Fruit fly (Drosophila melanogaster) whole organism, embryonic: ENCODE measurements around the gene Bsg.

Experiments used
- C15 ChIP-seq: fragments of 200-800 bp; sonication (Bioruptor generic); IDR thresholded peaks from 3 replicates; pipeline ENCODE4 v1.3.6; 2022; ENCODE audit warnings: missing biosample characterization, missing genetic modification characterization
- CG11085 ChIP-seq: fragments of 200-800 bp; sonication (Bioruptor generic); IDR thresholded peaks from 2 replicates; pipeline ENCODE4 v1.3.6; 2022; ENCODE audit warnings: missing biosample characterization, missing genetic modification characterization
- CG13894 ChIP-seq: fragments of 200-800 bp; sonication (Bioruptor generic); optimal IDR thresholded peaks from 3 replicates; lab custom pipeline; 2018; ENCODE audit warnings: missing biosample characterization, mild to moderate bottlenecking, missing genetic modification characterization, moderate library complexity
- CG14710 ChIP-seq: fragments of 200-800 bp; sonication (Bioruptor generic); optimal IDR thresholded peaks from 3 replicates; lab custom pipeline; 2019; ENCODE audit warnings: missing biosample characterization, mild to moderate bottlenecking, missing genetic modification characterization, moderate library complexity
- CG14965 ChIP-seq: fragments of 200-800 bp; sonication (Bioruptor generic); optimal IDR thresholded peaks from 2 replicates; lab custom pipeline; 2016; ENCODE audit warnings: missing biosample characterization, missing genetic modification characterization, borderline replicate concordance
- CG15479 ChIP-seq: fragments of 200-800 bp; sonication (Bioruptor generic); optimal IDR thresholded peaks from 3 replicates; lab custom pipeline; 2019; ENCODE audit warnings: missing biosample characterization, mild to moderate bottlenecking, missing genetic modification characterization, moderate library complexity
- CG17361 ChIP-seq: fragments of 200-800 bp; sonication (Bioruptor generic); IDR thresholded peaks from 3 replicates; pipeline ENCODE4 v1.3.6; 2022; ENCODE audit warnings: missing biosample characterization, missing genetic modification characterization
- CG31224 ChIP-seq: fragments of 200-800 bp; sonication (Bioruptor generic); IDR thresholded peaks from 2 replicates; pipeline ENCODE4 v1.3.6; 2022; ENCODE audit warnings: missing biosample characterization, missing genetic modification characterization
- CG33213 ChIP-seq: fragments of 200-800 bp; sonication (Bioruptor generic); optimal IDR thresholded peaks from 3 replicates; lab custom pipeline; 2016; ENCODE audit warnings: missing biosample characterization, missing genetic modification characterization
- CG33557 ChIP-seq: fragments of 200-800 bp; sonication (Bioruptor generic); optimal IDR thresholded peaks from 2 replicates; lab custom pipeline; 2019; ENCODE audit warnings: missing biosample characterization, mild to moderate bottlenecking, missing genetic modification characterization, moderate library complexity
- CG34422 ChIP-seq: fragments of 200-800 bp; sonication (Bioruptor generic); IDR thresholded peaks from 3 replicates; pipeline ENCODE4 v1.3.6; 2022; ENCODE audit warnings: missing biosample characterization, missing genetic modification characterization
- CG3847 ChIP-seq: fragments of 200-800 bp; sonication (Bioruptor generic); IDR thresholded peaks from 2 replicates; pipeline ENCODE4 v1.3.6; 2022; ENCODE audit warnings: missing biosample characterization, missing genetic modification characterization
- CG4707 ChIP-seq: fragments of 200-800 bp; sonication (Bioruptor generic); optimal IDR thresholded peaks from 2 replicates; lab custom pipeline; 2018; ENCODE audit warnings: missing biosample characterization, mild to moderate bottlenecking, missing genetic modification characterization, moderate library complexity
- CG6272 ChIP-seq: fragments of 200-800 bp; sonication (Bioruptor generic); IDR thresholded peaks from 2 replicates; pipeline ENCODE4 v1.3.6; 2022; ENCODE audit warnings: missing biosample characterization, missing genetic modification characterization
- CG7357 ChIP-seq: fragments of 200-800 bp; sonication (Bioruptor generic); IDR thresholded peaks from 3 replicates; pipeline ENCODE4 v1.3.6; 2022; ENCODE audit warnings: missing biosample characterization, missing genetic modification characterization
- CG7556 ChIP-seq: fragments of 200-800 bp; sonication (Bioruptor generic); optimal IDR thresholded peaks from 2 replicates; lab custom pipeline; 2017; ENCODE audit warnings: missing biosample characterization, mild to moderate bottlenecking, missing genetic modification characterization
- CG7745 ChIP-seq: fragments of 200-800 bp; sonication (Bioruptor generic); optimal IDR thresholded peaks from 2 replicates; lab custom pipeline; 2018; ENCODE audit warnings: missing biosample characterization, mild to moderate bottlenecking, missing genetic modification characterization, moderate library complexity
- CG8944 ChIP-seq: fragments of 200-800 bp; sonication (Bioruptor generic); optimal IDR thresholded peaks from 3 replicates; lab custom pipeline; 2016; ENCODE audit warnings: missing biosample characterization, missing genetic modification characterization
- CG9932 ChIP-seq: fragments of 200-800 bp; sonication (Bioruptor generic); IDR thresholded peaks from 2 replicates; pipeline ENCODE4 v1.3.6; 2022; ENCODE audit warnings: missing biosample characterization, missing genetic modification characterization
- Dip3 ChIP-seq: fragments of 200-800 bp; sonication (Bioruptor generic); optimal IDR thresholded peaks from 3 replicates; lab custom pipeline; 2016; ENCODE audit warnings: missing biosample characterization, missing genetic modification characterization
- HmgD ChIP-seq: fragments of 200-800 bp; sonication (Bioruptor generic); optimal IDR thresholded peaks from 3 replicates; lab custom pipeline; 2016; ENCODE audit warnings: missing biosample characterization, missing genetic modification characterization
- MESR4 ChIP-seq: fragments of 200-800 bp; sonication (Bioruptor generic); optimal IDR thresholded peaks from 2 replicates; lab custom pipeline; 2018; ENCODE audit warnings: missing biosample characterization, mild to moderate bottlenecking, missing genetic modification characterization, moderate library complexity
- Mrtf ChIP-seq: fragments of 200-800 bp; sonication (Bioruptor generic); IDR thresholded peaks from 3 replicates; pipeline ENCODE4 v1.3.6; 2022; ENCODE audit warnings: missing biosample characterization, missing genetic modification characterization
- NK7.1 ChIP-seq: fragments of 200-800 bp; sonication (Bioruptor generic); optimal IDR thresholded peaks from 3 replicates; lab custom pipeline; 2016; ENCODE audit warnings: missing biosample characterization, missing genetic modification characterization
- Rfx ChIP-seq: fragments of 200-800 bp; sonication (Bioruptor generic); IDR thresholded peaks from 2 replicates; pipeline ENCODE4 v1.3.6; 2022; ENCODE audit warnings: missing biosample characterization, missing genetic modification characterization
- Six4 ChIP-seq: fragments of 200-800 bp; sonication (Bioruptor generic); optimal IDR thresholded peaks from 2 replicates; lab custom pipeline; 2016; ENCODE audit warnings: missing biosample characterization, missing genetic modification characterization
- Sry-β ChIP-seq: fragments of 200-800 bp; sonication (Bioruptor generic); optimal IDR thresholded peaks from 2 replicates; lab custom pipeline; 2018; ENCODE audit warnings: missing biosample characterization, mild to moderate bottlenecking, missing genetic modification characterization, moderate library complexity
- Tbp ChIP-seq: fragments of >200 bp; optimal IDR thresholded peaks from 2 replicates; lab custom pipeline; 2018; ENCODE audit warnings: missing biosample characterization, missing genetic modification characterization
- crol ChIP-seq: fragments of 200-800 bp; sonication (Bioruptor generic); IDR thresholded peaks from 2 replicates; pipeline ENCODE4 v1.3.6; 2022; ENCODE audit warnings: missing biosample characterization, missing genetic modification characterization
- fu2 ChIP-seq: fragments of 200-800 bp; sonication (Bioruptor generic); optimal IDR thresholded peaks from 2 replicates; lab custom pipeline; 2016; ENCODE audit warnings: missing biosample characterization, missing genetic modification characterization
- gcm2 ChIP-seq: fragments of 200-800 bp; sonication (Bioruptor generic); optimal IDR thresholded peaks from 2 replicates; lab custom pipeline; 2016; ENCODE audit warnings: missing biosample characterization, missing genetic modification characterization
- gem ChIP-seq: fragments of 200-800 bp; sonication (Bioruptor generic); optimal IDR thresholded peaks from 2 replicates; lab custom pipeline; 2019; ENCODE audit warnings: missing biosample characterization, mild to moderate bottlenecking, missing genetic modification characterization, moderate library complexity
- gro ChIP-seq: fragments of 200-800 bp; sonication (Bioruptor generic); optimal IDR thresholded peaks from 2 replicates; lab custom pipeline; 2016; ENCODE audit warnings: missing biosample characterization, missing genetic modification characterization
- her ChIP-seq: fragments of 200-800 bp; sonication (Bioruptor generic); optimal IDR thresholded peaks from 2 replicates; lab custom pipeline; 2016; ENCODE audit warnings: missing biosample characterization, missing genetic modification characterization
- kay ChIP-seq: fragments of 200-800 bp; sonication (Bioruptor generic); optimal IDR thresholded peaks from 2 replicates; lab custom pipeline; 2016; ENCODE audit warnings: missing biosample characterization, missing genetic modification characterization
- kni ChIP-seq: fragments of 200-800 bp; sonication (Bioruptor generic); optimal IDR thresholded peaks from 3 replicates; lab custom pipeline; 2017; ENCODE audit warnings: mild to moderate bottlenecking, missing biosample characterization, missing genetic modification reagents, missing genetic modification characterization
- knrl ChIP-seq: fragments of 200-800 bp; sonication (Bioruptor generic); IDR thresholded peaks from 3 replicates; pipeline ENCODE4 v1.3.6; 2022; ENCODE audit warnings: missing biosample characterization, missing genetic modification characterization; ENCODE audit not compliant: partially characterized antibody
- lmd ChIP-seq: fragments of 200-800 bp; sonication (Bioruptor generic); IDR thresholded peaks from 2 replicates; pipeline ENCODE4 v1.3.6; 2022; ENCODE audit warnings: missing biosample characterization, missing genetic modification characterization
- lola ChIP-seq, 3 experiments: fragments of >200 bp in 2 of 3; fragments of 200-800 bp in 1 of 3; sonication (Bioruptor generic) in 1 of 3; optimal IDR thresholded peaks; 2 replicates each; lab custom pipeline; 2017 to 2019; ENCODE audit warnings: missing biosample characterization in 3 of 3, missing genetic modification characterization in 3 of 3, mild to moderate bottlenecking in 1 of 3, moderate library complexity in 1 of 3
- luna ChIP-seq: fragments of 200-800 bp; sonication (Bioruptor generic); optimal IDR thresholded peaks from 2 replicates; lab custom pipeline; 2016; ENCODE audit warnings: missing biosample characterization, missing genetic modification characterization
- mirr ChIP-seq: fragments of 200-800 bp; sonication (Bioruptor generic); optimal IDR thresholded peaks from 3 replicates; lab custom pipeline; 2018; ENCODE audit warnings: missing biosample characterization, mild to moderate bottlenecking, missing genetic modification characterization
- nau ChIP-seq: fragments of 200-800 bp; sonication (Bioruptor generic); optimal IDR thresholded peaks from 3 replicates; lab custom pipeline; 2017; ENCODE audit warnings: missing biosample characterization, mild to moderate bottlenecking, missing genetic modification characterization, missing genetic modification reagents
- odd ChIP-seq: fragments of 200-800 bp; sonication (Bioruptor generic); optimal IDR thresholded peaks from 2 replicates; lab custom pipeline; 2017; ENCODE audit warnings: missing biosample characterization, mild to moderate bottlenecking, missing genetic modification characterization
- pan ChIP-seq, 4 experiments: fragments of >200 bp in 3 of 4; fragments of 200-800 bp in 1 of 4; sonication (Bioruptor generic) in 1 of 4; optimal IDR thresholded peaks in 3 of 4; IDR thresholded peaks in 1 of 4; 2 replicates each; pipeline versions ENCODE4 v1.3.6 to Lab custom; 2017 to 2022; ENCODE audit warnings: missing biosample characterization in 2 of 4, missing genetic modification characterization in 2 of 4, mixed read lengths in 1 of 4
- pfk ChIP-seq: fragments of 200-800 bp; sonication (Bioruptor generic); optimal IDR thresholded peaks from 2 replicates; lab custom pipeline; 2018; ENCODE audit warnings: missing biosample characterization, mild to moderate bottlenecking, missing genetic modification characterization, moderate library complexity
- prd ChIP-seq, 3 experiments: fragments of >200 bp in 2 of 3; fragments of 200-800 bp in 1 of 3; sonication (Bioruptor generic) in 1 of 3; optimal IDR thresholded peaks in 2 of 3; IDR thresholded peaks in 1 of 3; 2 replicates in 2 of 3; 3 replicates in 1 of 3; pipeline versions ENCODE4 v1.3.6 to Lab custom; 2017 to 2022; ENCODE audit warnings: missing biosample characterization in 1 of 3, missing genetic modification characterization in 1 of 3
- scrt ChIP-seq: fragments of 200-800 bp; sonication (Bioruptor generic); optimal IDR thresholded peaks from 2 replicates; lab custom pipeline; 2018; ENCODE audit warnings: missing biosample characterization, mild to moderate bottlenecking, missing genetic modification characterization, moderate library complexity
- trem ChIP-seq: fragments of 200-800 bp; optimal IDR thresholded peaks from 3 replicates; lab custom pipeline; 2019; ENCODE audit warnings: missing biosample characterization, mild to moderate bottlenecking, missing genetic modification characterization, moderate library complexity

Gene Bsg

dm6 chr2L:8071112-8071976, 11.9 kb upstream of the Bsg start, which contains the start of gene poe (continued):
- TF ChIP-seq crol (GFP tag; lab: Robert Waterston, UW) (no peak), CG14710 (tag; lab: Kevin White, UChicago) (peak; percentile 96), Six4 (peak; percentile 21), luna (GFP tag; lab: Kevin White, UChicago) (no peak), CG9932 (GFP tag; lab: Robert Waterston, UW) (peak; percentile 53), CG17361 (GFP tag; lab: Robert Waterston, UW) (no peak; the same call in 2 of the 3 replicates), pan (optimal IDR thresholded peaks at IDR 0.05; lab: Kevin White, UChicago) (no peak), pan (GFP tag; optimal IDR thresholded peaks at IDR 0.05 in 1 of 2, IDR thresholded peaks at IDR 0.05 in 1 of 2) (peak in 1 of 2 experiments; percentile 73), gem (tag; lab: Kevin White, UChicago) (no peak), Rfx (GFP tag; lab: Robert Waterston, UW) (peak; percentile 66), gro (GFP tag; lab: Kevin White, UChicago) (no peak), Tbp (GFP tag; lab: Kevin White, UChicago) (no peak), CG4707 (GFP tag; lab: Kevin White, UChicago) (peak; percentile 29), CG7556 (no peak), scrt (no peak), pfk (no peak), gcm2 (GFP tag; lab: Kevin White, UChicago) (no peak), CG33557 (GFP tag; lab: Kevin White, UChicago) (no peak), nau (GFP tag; lab: Kevin White, UChicago) (no peak), lola (GFP tag; optimal IDR thresholded peaks at IDR 0.05; lab: Kevin White, UChicago) (no peak), prd (optimal IDR thresholded peaks at IDR 0.05; lab: Kevin White, UChicago) (no peak), prd (GFP tag; IDR thresholded peaks at IDR 0.05; lab: Robert Waterston, UW) (peak; percentile 62), CG14965 (no peak), CG3847 (GFP tag; lab: Robert Waterston, UW) (0 out of 2 replicates have a peak, but pooled peaks have one; percentile 23), her (no peak), Mrtf (GFP tag; lab: Robert Waterston, UW) (no peak), CG8944 (GFP tag; lab: Kevin White, UChicago) (no peak), MESR4 (GFP tag; lab: Kevin White, UChicago) (peak; percentile 80), HmgD (peak; percentile 40), Sry-β (GFP tag; lab: Kevin White, UChicago) (peak; percentile 23), fu2 (GFP tag; lab: Kevin White, UChicago) (no peak), C15 (GFP tag; lab: Robert Waterston, UW) (no peak), CG31224 (GFP tag; lab: Robert Waterston, UW) (peak; percentile 67), NK7.1 (GFP tag; lab: Kevin White, UChicago) (no peak), CG15479 (GFP tag; lab: Kevin White, UChicago) (no peak), trem (tag; lab: Kevin White, UChicago) (peak; percentile 62), CG7745 (tag; lab: Kevin White, UChicago) (no peak), kay (GFP tag; lab: Kevin White, UChicago) (peak; percentile 15), CG6272 (GFP tag; lab: Robert Waterston, UW) (no peak), lmd (GFP tag; lab: Robert Waterston, UW) (peak; percentile 57), knrl (GFP tag; lab: Robert Waterston, UW) (no peak), CG33213 (GFP tag; lab: Kevin White, UChicago) (no peak), Dip3 (GFP tag; lab: Kevin White, UChicago) (no peak), CG11085 (GFP tag; lab: Robert Waterston, UW) (peak; percentile 49; the same call in 1 of the 2 replicates), kni (no peak), CG13894 (tag; lab: Kevin White, UChicago) (no peak), CG34422 (GFP tag; lab: Robert Waterston, UW) (no peak; the same call in 2 of the 3 replicates), CG7357 (no peak), odd (GFP tag; lab: Kevin White, UChicago) (no peak), mirr (GFP tag; lab: Kevin White, UChicago) (no peak)
